Fruit fly (Drosophila melanogaster) whole organism, embryonic: ENCODE data around the gene Nph.
A peak's percentile ranks its signal among the peaks of the same experiment; 100 is the strongest.

ENCODE experiments used
- Asciz ChIP-seq: fragments of 200-800 bp; sonication (Bioruptor generic); optimal IDR thresholded peaks from 2 replicates; lab custom pipeline; 2017; ENCODE audit warnings: missing biosample characterization, mild to moderate bottlenecking, missing genetic modification characterization, missing genetic modification reagents
- Atf-2 ChIP-seq: fragments of 200-800 bp; sonication (Bioruptor generic); optimal IDR thresholded peaks from 2 replicates; lab custom pipeline; 2016; ENCODE audit warnings: missing biosample characterization, missing genetic modification characterization
- Blimp-1 ChIP-seq: fragments of 200-800 bp; sonication (Bioruptor generic); optimal IDR thresholded peaks from 3 replicates; lab custom pipeline; 2018; ENCODE audit warnings: missing biosample characterization, missing genetic modification characterization, mild to moderate bottlenecking, moderate library complexity, missing genetic modification reagents
- CG11247 ChIP-seq: fragments of 200-800 bp; sonication (Bioruptor generic); IDR thresholded peaks from 2 replicates; pipeline ENCODE4 v1.3.6; 2022; ENCODE audit warnings: missing biosample characterization, missing genetic modification characterization
- CG11696 ChIP-seq: fragments of 200-800 bp; sonication (Bioruptor generic); IDR thresholded peaks from 2 replicates; pipeline ENCODE4 v1.3.6; 2022; ENCODE audit warnings: missing biosample characterization, missing genetic modification characterization
- CG11723 ChIP-seq: fragments of 200-800 bp; sonication (Bioruptor generic); optimal IDR thresholded peaks from 2 replicates; lab custom pipeline; 2017; ENCODE audit warnings: missing biosample characterization, mild to moderate bottlenecking, missing genetic modification characterization
- CG14014 ChIP-seq: fragments of 200-800 bp; sonication (Bioruptor generic); IDR thresholded peaks from 2 replicates; pipeline ENCODE4 v1.3.6; 2022; ENCODE audit warnings: missing biosample characterization, missing genetic modification characterization
- CG14441 ChIP-seq: fragments of 200-800 bp; sonication (Bioruptor generic); IDR thresholded peaks from 2 replicates; pipeline ENCODE4 v1.3.6; 2022; ENCODE audit warnings: missing biosample characterization, missing genetic modification characterization
- CG17612 ChIP-seq: fragments of 200-800 bp; sonication (Bioruptor generic); IDR thresholded peaks from 2 replicates; pipeline ENCODE4 v1.3.6; 2022; ENCODE audit warnings: missing biosample characterization, missing genetic modification characterization
- CG18599 ChIP-seq: fragments of 200-800 bp; sonication (Bioruptor generic); optimal IDR thresholded peaks from 3 replicates; lab custom pipeline; 2017; ENCODE audit warnings: missing biosample characterization, missing genetic modification characterization, mild to moderate bottlenecking, moderate library complexity, missing genetic modification reagents
- CG3163 ChIP-seq: fragments of 200-800 bp; sonication (Bioruptor generic); optimal IDR thresholded peaks from 3 replicates; lab custom pipeline; 2016; ENCODE audit warnings: missing biosample characterization, missing genetic modification characterization
- CG32532 ChIP-seq: fragments of 200-800 bp; sonication (Bioruptor generic); IDR thresholded peaks from 2 replicates; pipeline ENCODE4 v1.3.6; 2022; ENCODE audit warnings: missing biosample characterization, missing genetic modification characterization
- CG7357 ChIP-seq: fragments of 200-800 bp; sonication (Bioruptor generic); IDR thresholded peaks from 3 replicates; pipeline ENCODE4 v1.3.6; 2022; ENCODE audit warnings: missing biosample characterization, missing genetic modification characterization
- CG7963 ChIP-seq: fragments of 200-800 bp; sonication (Bioruptor generic); IDR thresholded peaks from 3 replicates; pipeline ENCODE4 v1.3.6; 2022; ENCODE audit warnings: missing biosample characterization, missing genetic modification characterization; ENCODE audit not compliant: partially characterized antibody
- CG7987 ChIP-seq: fragments of 200-800 bp; sonication (Bioruptor generic); optimal IDR thresholded peaks from 2 replicates; lab custom pipeline; 2018; ENCODE audit warnings: missing biosample characterization, mild to moderate bottlenecking, missing genetic modification characterization, moderate library complexity
- CG8290 ChIP-seq, 3 experiments: fragments of 200-800 bp; sonication (Bioruptor generic); optimal IDR thresholded peaks; 2 replicates each; lab custom pipeline; 2016 to 2019; ENCODE audit warnings: missing biosample characterization in 3 of 3, missing genetic modification characterization in 3 of 3, mild to moderate bottlenecking in 2 of 3, moderate library complexity in 1 of 3
- CG8924 ChIP-seq: fragments of 200-800 bp; optimal IDR thresholded peaks from 3 replicates; lab custom pipeline; 2019; ENCODE audit warnings: missing biosample characterization, mild to moderate bottlenecking, missing genetic modification characterization, moderate library complexity
- CG9932 ChIP-seq: fragments of 200-800 bp; sonication (Bioruptor generic); IDR thresholded peaks from 2 replicates; pipeline ENCODE4 v1.3.6; 2022; ENCODE audit warnings: missing biosample characterization, missing genetic modification characterization
- Dbx ChIP-seq: fragments of 200-800 bp; sonication (Bioruptor generic); IDR thresholded peaks from 3 replicates; pipeline ENCODE4 v1.3.6; 2022; ENCODE audit warnings: missing biosample characterization, missing genetic modification characterization
- Dfd ChIP-seq, 2 experiments: fragments of >200 bp; optimal IDR thresholded peaks; 2 replicates each; lab custom pipeline; 2017; ENCODE audit warnings: missing biosample characterization in 2 of 2, missing genetic modification characterization in 2 of 2
- Dp ChIP-seq: fragments of 200-800 bp; sonication (Bioruptor generic); optimal IDR thresholded peaks from 2 replicates; lab custom pipeline; 2018; ENCODE audit warnings: missing biosample characterization, mild to moderate bottlenecking, missing genetic modification characterization, moderate library complexity
- E2f1 ChIP-seq: fragments of 200-800 bp; sonication (Bioruptor generic); IDR thresholded peaks from 2 replicates; pipeline ENCODE4 v1.3.6; 2022; ENCODE audit warnings: missing biosample characterization, missing genetic modification characterization
- Ets65A ChIP-seq: fragments of 200-800 bp; sonication (Bioruptor generic); peaks from one replicate; lab custom pipeline; 2016; ENCODE audit warnings: missing biosample characterization, missing genetic modification characterization
- HLH3B ChIP-seq: fragments of 200-800 bp; sonication (Bioruptor generic); IDR thresholded peaks from 2 replicates; pipeline ENCODE4 v1.3.6; 2022; ENCODE audit warnings: missing biosample characterization, missing genetic modification characterization
- Hr3 ChIP-seq: fragments of 200-800 bp; sonication (Bioruptor generic); optimal IDR thresholded peaks from 3 replicates; lab custom pipeline; 2016; ENCODE audit warnings: missing biosample characterization, missing genetic modification characterization
- Lpt ChIP-seq: fragments of >200 bp; optimal IDR thresholded peaks from 2 replicates; lab custom pipeline; 2018; ENCODE audit warnings: missing biosample characterization, missing genetic modification characterization
- Poxn ChIP-seq: fragments of 200-800 bp; sonication (Bioruptor generic); IDR thresholded peaks from 2 replicates; pipeline ENCODE4 v1.3.6; 2022; ENCODE audit warnings: missing biosample characterization, missing genetic modification characterization
- Rfx ChIP-seq: fragments of 200-800 bp; sonication (Bioruptor generic); IDR thresholded peaks from 2 replicates; pipeline ENCODE4 v1.3.6; 2022; ENCODE audit warnings: missing biosample characterization, missing genetic modification characterization
- Tbp ChIP-seq: fragments of >200 bp; optimal IDR thresholded peaks from 2 replicates; lab custom pipeline; 2018; ENCODE audit warnings: missing biosample characterization, missing genetic modification characterization
- Xbp1 ChIP-seq: fragments of 200-800 bp; sonication (Bioruptor generic); optimal IDR thresholded peaks from 3 replicates; lab custom pipeline; 2016; ENCODE audit warnings: missing biosample characterization, mild to moderate bottlenecking, missing genetic modification characterization
- al ChIP-seq: fragments of 200-800 bp; sonication (Bioruptor generic); IDR thresholded peaks from 2 replicates; pipeline ENCODE4 v1.3.6; 2022; ENCODE audit warnings: missing biosample characterization, missing genetic modification characterization
- amos ChIP-seq: fragments of 200-800 bp; sonication (Bioruptor generic); IDR thresholded peaks from 2 replicates; pipeline ENCODE4 v1.3.6; 2022; ENCODE audit warnings: missing biosample characterization, missing genetic modification characterization; ENCODE audit not compliant: partially characterized antibody
- btn ChIP-seq: fragments of 200-800 bp; sonication (Bioruptor generic); optimal IDR thresholded peaks from 2 replicates; lab custom pipeline; 2016; ENCODE audit warnings: missing biosample characterization, missing genetic modification characterization
- cas ChIP-seq: fragments of 200-800 bp; sonication (Bioruptor generic); IDR thresholded peaks from 2 replicates; pipeline ENCODE4 v1.3.6; 2022; ENCODE audit warnings: missing biosample characterization, missing genetic modification characterization
- chn ChIP-seq: fragments of 200-800 bp; sonication (Bioruptor generic); optimal IDR thresholded peaks from 2 replicates; lab custom pipeline; 2016; ENCODE audit warnings: missing biosample characterization, missing genetic modification characterization
- ci ChIP-seq: fragments of 200-800 bp; sonication (Bioruptor generic); IDR thresholded peaks from 3 replicates; pipeline ENCODE4 v1.3.6; 2022; ENCODE audit warnings: missing biosample characterization, missing genetic modification characterization
- dysf ChIP-seq: fragments of 200-800 bp; sonication (Bioruptor generic); IDR thresholded peaks from 3 replicates; pipeline ENCODE4 v1.3.6; 2022; ENCODE audit warnings: missing biosample characterization, missing genetic modification characterization
- fru ChIP-seq: fragments of >200 bp; optimal IDR thresholded peaks from 2 replicates; lab custom pipeline; 2017
- gsb-n ChIP-seq: fragments of 200-800 bp; sonication (Bioruptor generic); optimal IDR thresholded peaks from 3 replicates; lab custom pipeline; 2018; ENCODE audit warnings: missing biosample characterization, mild to moderate bottlenecking, missing genetic modification characterization
- lab ChIP-seq: fragments of 200-800 bp; sonication (Bioruptor generic); optimal IDR thresholded peaks from 3 replicates; lab custom pipeline; 2017; ENCODE audit warnings: missing biosample characterization, missing genetic modification characterization, mild to moderate bottlenecking, moderate library complexity, missing genetic modification reagents
- odd ChIP-seq: fragments of 200-800 bp; sonication (Bioruptor generic); optimal IDR thresholded peaks from 2 replicates; lab custom pipeline; 2017; ENCODE audit warnings: missing biosample characterization, mild to moderate bottlenecking, missing genetic modification characterization
- phol ChIP-seq: fragments of 200-800 bp; sonication (Bioruptor generic); optimal IDR thresholded peaks from 3 replicates; lab custom pipeline; 2018; ENCODE audit warnings: missing biosample characterization, mild to moderate bottlenecking, missing genetic modification characterization, moderate library complexity
- ranshi ChIP-seq: fragments of 200-800 bp; sonication (Bioruptor generic); IDR thresholded peaks from 2 replicates; pipeline ENCODE4 v1.3.6; 2022; ENCODE audit warnings: missing biosample characterization, missing genetic modification characterization
- scrt ChIP-seq: fragments of 200-800 bp; sonication (Bioruptor generic); optimal IDR thresholded peaks from 2 replicates; lab custom pipeline; 2018; ENCODE audit warnings: missing biosample characterization, mild to moderate bottlenecking, missing genetic modification characterization, moderate library complexity
- seq ChIP-seq: fragments of 200-800 bp; sonication (Bioruptor generic); IDR thresholded peaks from 2 replicates; pipeline ENCODE4 v1.3.6; 2022; ENCODE audit warnings: missing biosample characterization, missing genetic modification characterization
- so ChIP-seq: fragments of 200-800 bp; sonication (Bioruptor generic); IDR thresholded peaks from 3 replicates; pipeline ENCODE4 v1.3.6; 2022; ENCODE audit warnings: missing biosample characterization, missing genetic modification characterization
- sug ChIP-seq: fragments of 200-800 bp; optimal IDR thresholded peaks from 2 replicates; lab custom pipeline; 2019; ENCODE audit warnings: missing biosample characterization, mild to moderate bottlenecking, missing genetic modification characterization, moderate library complexity

Nph gene

DNA sequence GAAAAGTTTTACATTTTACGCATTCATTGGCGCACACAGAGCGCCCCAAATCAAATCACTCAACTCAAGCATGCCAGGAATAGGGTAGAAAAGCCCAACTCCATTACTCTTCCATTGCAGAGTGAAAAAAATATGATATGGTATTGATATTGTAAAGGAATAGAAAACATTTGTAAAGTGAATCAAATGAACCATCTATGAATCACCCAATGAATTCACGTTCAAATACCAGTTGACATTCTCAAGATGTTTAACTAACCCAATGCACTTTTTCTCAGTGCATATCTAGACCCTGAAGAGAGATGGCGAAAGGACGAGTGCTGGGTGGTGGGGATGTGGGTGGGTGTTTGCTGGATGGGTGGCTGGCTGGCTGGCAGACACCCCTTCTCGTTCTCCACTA lies 26.1 kb downstream of the Nph start (continued):
- TF ChIP-seq E2f1 (peak; percentile 48; the same call in 1 of the 2 replicates), Lpt (GFP tag; lab: Kevin White, UChicago) (no peak), phol (tag; lab: Kevin White, UChicago) (peak; percentile 12), al (GFP tag; lab: Robert Waterston, UW) (no peak), Dp (GFP tag; lab: Kevin White, UChicago) (no peak), CG14014 (GFP tag; lab: Robert Waterston, UW) (no peak)
- TF ChIP-seq, all 482 proteins: peak for 87

dm6 chr3R:29969347-29969746 lies 35.3 kb downstream of the Nph start, which contains the start of gene TkR99D:
TSS of gene TkR99D (minus strand) at chr3R:29969447.
- TF ChIP-seq cas (GFP tag; lab: Robert Waterston, UW) (no peak), seq (GFP tag; lab: Robert Waterston, UW) (0 out of 2 replicates have a peak, but pooled peaks have one; percentile 8), sug (tag; lab: Kevin White, UChicago) (no peak), scrt (peak; percentile 50), lab (GFP tag; lab: Kevin White, UChicago) (no peak), ci (0 out of 3 replicates have a peak, but pooled peaks have one; percentile 14), ranshi (GFP tag; lab: Robert Waterston, UW) (0 out of 2 replicates have a peak, but pooled peaks have one; percentile 4), Ets65A (GFP tag; lab: Kevin White, UChicago) (peak; percentile 47), Tbp (no peak), Hr3 (no peak), CG7357 (no peak), CG3163 (no peak)

DNA sequence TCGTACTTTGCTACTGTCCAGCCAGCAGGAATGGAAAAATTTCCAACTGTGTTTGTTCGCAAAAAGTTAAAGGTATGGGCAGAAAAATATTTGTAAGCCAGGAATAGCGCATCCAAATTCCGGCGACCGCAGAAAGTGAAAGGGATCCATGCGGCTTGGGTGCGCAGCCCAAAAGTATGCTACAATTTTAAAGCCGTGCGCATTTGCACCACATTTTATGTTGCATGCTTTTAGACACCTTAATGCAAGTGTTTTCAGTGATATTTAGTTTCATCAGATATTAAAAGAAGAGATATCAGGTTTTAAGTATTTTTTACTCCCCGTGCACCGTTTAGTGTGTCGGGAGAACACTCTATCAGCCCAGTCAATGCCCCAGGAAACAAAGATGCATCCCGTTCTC lies 41.6 kb downstream of the Nph start:
- TF ChIP-seq Blimp-1 (GFP tag; lab: Kevin White, UChicago) (peak; percentile 73), CG7963 (no peak), amos (GFP tag; lab: Robert Waterston, UW) (no peak), CG8290 (GFP tag; optimal IDR thresholded peaks at IDR 0.05; lab: Kevin White, UChicago) (peak; percentile 94), CG8290 (tag; optimal IDR thresholded peaks at IDR 0.05; lab: Kevin White, UChicago) (peak; percentile 2 to 74), CG11723 (no peak), CG17612 (GFP tag; lab: Robert Waterston, UW) (peak; percentile 93)

DNA sequence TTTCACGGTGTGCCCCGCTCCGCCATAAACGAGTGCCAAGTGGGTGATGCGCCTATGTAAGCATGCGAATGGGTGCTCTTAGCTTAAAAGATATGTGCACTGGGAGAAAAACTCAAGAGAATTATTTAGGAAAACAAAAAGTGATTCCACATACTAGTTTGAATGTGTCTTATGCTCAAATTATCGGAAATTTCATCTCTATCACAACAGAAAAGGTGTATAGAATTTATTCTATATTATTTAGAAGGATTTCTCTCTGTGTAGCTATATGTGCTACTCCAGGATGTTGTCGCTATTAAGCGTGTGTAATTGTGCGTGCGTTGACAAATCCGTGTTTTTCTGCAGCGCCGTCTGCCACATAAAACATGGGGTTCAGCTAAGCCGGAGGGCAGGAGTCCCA lies 45.3 kb downstream of the Nph start:
- TF ChIP-seq Dbx (0 out of 3 replicates have a peak, but pooled peaks have one; percentile 15), CG32532 (GFP tag; lab: Robert Waterston, UW) (0 out of 2 replicates have a peak, but pooled peaks have one; percentile 16), Dp (GFP tag; lab: Kevin White, UChicago) (no peak), btn (GFP tag; lab: Kevin White, UChicago) (no peak), Dfd (GFP tag; optimal IDR thresholded peaks at IDR 0.05; lab: Kevin White, UChicago) (no peak), CG9932 (GFP tag; lab: Robert Waterston, UW) (peak; percentile 44), Xbp1 (GFP tag; lab: Kevin White, UChicago) (no peak), CG7987 (GFP tag; lab: Kevin White, UChicago) (no peak), CG11696 (GFP tag; lab: Robert Waterston, UW) (no peak), chn (GFP tag; lab: Kevin White, UChicago) (no peak), CG3163 (no peak), dysf (GFP tag; lab: Robert Waterston, UW) (peak; percentile 52; the same call in 2 of the 3 replicates), CG8924 (no peak), CG14441 (GFP tag; lab: Robert Waterston, UW) (0 out of 2 replicates have a peak, but pooled peaks have one; percentile 26), CG18599 (GFP tag; lab: Kevin White, UChicago) (peak; percentile 56), Rfx (GFP tag; lab: Robert Waterston, UW) (peak; percentile 44; the same call in 1 of the 2 replicates), HLH3B (GFP tag; lab: Robert Waterston, UW) (no peak), Poxn (no peak), gsb-n (tag; lab: Kevin White, UChicago) (no peak), lab (GFP tag; lab: Kevin White, UChicago) (peak; percentile 30), Asciz (GFP tag; lab: Kevin White, UChicago) (no peak), odd (no peak), CG11247 (0 out of 2 replicates have a peak, but pooled peaks have one; percentile 29), fru (lab: Kevin White, UChicago) (no peak), so (GFP tag; lab: Robert Waterston, UW) (no peak), seq (GFP tag; lab: Robert Waterston, UW) (no peak), Atf-2 (no peak)
